Worm (Caenorhabditis elegans): Measurements from ENCODE around the gene R160.12.
"Not testable (repeated sequence)": the region's sequence is repeated elsewhere in the genome, so short reads cannot be mapped to it uniquely, and the experiment has no call there.

R160.12 gene

ce11 chrX:4394505-4394904 is 16.9 kb upstream of the R160.12 start:
- 0 out of 2 replicates have a peak, but pooled peaks have one; percentile 12 for TF ChIP-seq dox-1 (GFP tag; IDR thresholded peaks at IDR 0.05)
- peak; percentile 58 for TF ChIP-seq hmg-1.2 (GFP tag; IDR thresholded peaks at IDR 0.05)
- not testable (repeated sequence) for TF ChIP-seq snpc-4 (GFP tag; optimal IDR thresholded peaks at IDR 0.05)
- peak in 2 of 4 experiments; percentile 67 to 75 for TF ChIP-seq snpc-4 (tag; optimal IDR thresholded peaks at IDR 0.05)

ce11 chrX:4391680-4392079 is 14.1 kb upstream of the R160.12 start:
- TF ChIP-seq ceh-79 (tag; optimal IDR thresholded peaks at IDR 0.05) (no peak), zfh-2 (GFP tag; conservative IDR thresholded peaks at IDR 0.05) (peak; percentile 33; the same call in 1 of the 2 replicates), unc-62 (GFP tag; optimal IDR thresholded peaks at IDR 0.05) (no peak), ztf-26 (tag; optimal IDR thresholded peaks at IDR 0.05) (no peak)

- no peak for TF ChIP-seq hmg-20 (GFP tag; IDR thresholded peaks at IDR 0.05)
- peak; percentile 33 for TF ChIP-seq pha-4 (tag; optimal IDR thresholded peaks at IDR 0.05)
- no peak for TF ChIP-seq F39B2.1 (GFP tag; IDR thresholded peaks at IDR 0.05)
- no peak for TF ChIP-seq snpc-1.1 (tag; optimal IDR thresholded peaks at IDR 0.05; ENCODE audit: insufficient read depth)
- TF ChIP-seq rcor-1 (GFP tag; IDR thresholded peaks at IDR 0.05) = peak; percentile 61
- TF ChIP-seq B0019.2 (GFP tag; conservative IDR thresholded peaks at IDR 0.05) = no peak
- no peak for TF ChIP-seq F10E7.11 (tag; optimal IDR thresholded peaks at IDR 0.05)
- TF ChIP-seq F57C9.4 (tag; optimal IDR thresholded peaks at IDR 0.05) = no peak
- peak; percentile 5 for TF ChIP-seq dpl-1 (GFP tag; optimal IDR thresholded peaks at IDR 0.05)
- TF ChIP-seq dpff-1 (tag; optimal IDR thresholded peaks at IDR 0.05) = no peak
- peak; percentile 12 for TF ChIP-seq B0035.1 (tag; optimal IDR thresholded peaks at IDR 0.05)
- TF ChIP-seq nfya-1 (tag; optimal IDR thresholded peaks at IDR 0.05; ENCODE audit: borderline replicate concordance, insufficient read depth) = no peak
- peak; percentile 38 for TF ChIP-seq tlf-1 (GFP tag; optimal IDR thresholded peaks at IDR 0.05)
- TF ChIP-seq hlh-12 (tag; optimal IDR thresholded peaks at IDR 0.05) = no peak
- TF ChIP-seq ets-4 (GFP tag; optimal IDR thresholded peaks at IDR 0.05) = peak; percentile 64
- TF ChIP-seq egl-18 (GFP tag; IDR thresholded peaks at IDR 0.05) = no peak
- no peak for TF ChIP-seq tbx-9 (tag; optimal IDR thresholded peaks at IDR 0.05; ENCODE audit: borderline replicate concordance)
- peak; percentile 77 for TF ChIP-seq C06A6.2 (GFP tag; conservative IDR thresholded peaks at IDR 0.05)
- peak; percentile 64 for TF ChIP-seq Y67H2A.10 (GFP tag; conservative IDR thresholded peaks at IDR 0.05)
- peak; percentile 35 for TF ChIP-seq F22D6.2 (tag; optimal IDR thresholded peaks at IDR 0.05)
- TF ChIP-seq akir-1 (GFP tag; optimal IDR thresholded peaks at IDR 0.05) = no peak
- no peak for TF ChIP-seq snpc-3.4 (tag; optimal IDR thresholded peaks at IDR 0.05)
- TF ChIP-seq bed-2 (GFP tag; IDR thresholded peaks at IDR 0.05) = peak; percentile 80; the same call in 1 of the 2 replicates
- TF ChIP-seq madf-10 (tag; optimal IDR thresholded peaks at IDR 0.05) = peak; percentile 96
- TF ChIP-seq F55B11.4 (tag; optimal IDR thresholded peaks at IDR 0.05; ENCODE audit: borderline replicate concordance, insufficient read depth) = no peak
- peak; percentile 87 for TF ChIP-seq dox-1 (GFP tag; IDR thresholded peaks at IDR 0.05)
- peak; percentile 55 for TF ChIP-seq ekl-4 (GFP tag; IDR thresholded peaks at IDR 0.05)
- TF ChIP-seq ceh-91 (GFP tag; IDR thresholded peaks at IDR 0.05) = no peak
- TF ChIP-seq aptf-3 (GFP tag; IDR thresholded peaks at IDR 0.05) = no peak
- no peak for TF ChIP-seq B0261.1 (tag; optimal IDR thresholded peaks at IDR 0.05)
- TF ChIP-seq sdz-38 (tag; optimal IDR thresholded peaks at IDR 0.05) = no peak
- no peak for TF ChIP-seq nhr-27 (tag; optimal IDR thresholded peaks at IDR 0.05)
- peak; percentile 93 for TF ChIP-seq K12H6.12 (tag; optimal IDR thresholded peaks at IDR 0.05)
- TF ChIP-seq snpc-4 (GFP tag; optimal IDR thresholded peaks at IDR 0.05) = peak; percentile 42
- TF ChIP-seq snpc-4 (tag; optimal IDR thresholded peaks at IDR 0.05) = peak; percentile 2 to 55 (median 53)
- peak; percentile 87 for TF ChIP-seq nfyb-1 (GFP tag; IDR thresholded peaks at IDR 0.05)
- no peak for TF ChIP-seq unc-130 (GFP tag; optimal IDR thresholded peaks at IDR 0.05)
- TF ChIP-seq repo-1 (tag; optimal IDR thresholded peaks at IDR 0.05) = no peak
- TF ChIP-seq Y56A3A.18 (GFP tag; IDR thresholded peaks at IDR 0.05) = no peak
- TF ChIP-seq him-1 (tag; optimal IDR thresholded peaks at IDR 0.05) = no peak
These were observed 11.3 kb upstream of the R160.12 start, which contains the start of gene dpy-23 for ce11 chrX:4388834-4389409. Gene dpy-23, plus strand, starts transcription at chrX:4389359.

All from whole organism, young adult.